Fruit fly (Drosophila melanogaster) whole organism, embryonic: ENCODE results near the gene Lamtor5.

Experiments
- Atf3 ChIP-seq: fragments of 200-800 bp; sonication (Bioruptor generic); optimal IDR thresholded peaks from 3 replicates; lab custom pipeline; 2016; ENCODE audit warnings: missing biosample characterization, missing genetic modification characterization
- B-H1 ChIP-seq: fragments of 200-800 bp; sonication (Bioruptor generic); IDR thresholded peaks from 3 replicates; pipeline ENCODE4 v1.3.6; 2022; ENCODE audit warnings: missing biosample characterization, missing genetic modification characterization
- B-H2 ChIP-seq: fragments of 200-800 bp; sonication (Bioruptor generic); optimal IDR thresholded peaks from 2 replicates; lab custom pipeline; 2018; ENCODE audit warnings: missing biosample characterization, mild to moderate bottlenecking, missing genetic modification characterization
- Bgb ChIP-seq: fragments of 200-800 bp; sonication (Bioruptor generic); IDR thresholded peaks from 2 replicates; pipeline ENCODE4 v1.3.6; 2022; ENCODE audit warnings: missing biosample characterization, missing genetic modification characterization; ENCODE audit not compliant: partially characterized antibody
- Blimp-1 ChIP-seq: fragments of 200-800 bp; sonication (Bioruptor generic); optimal IDR thresholded peaks from 3 replicates; lab custom pipeline; 2018; ENCODE audit warnings: missing biosample characterization, missing genetic modification characterization, mild to moderate bottlenecking, moderate library complexity, missing genetic modification reagents
- CG10147 ChIP-seq: fragments of 200-800 bp; sonication (Bioruptor generic); optimal IDR thresholded peaks from 2 replicates; lab custom pipeline; 2019; ENCODE audit warnings: missing biosample characterization, mild to moderate bottlenecking, missing genetic modification characterization, moderate library complexity
- CG10366 ChIP-seq: fragments of 200-800 bp; sonication (Bioruptor generic); IDR thresholded peaks from 2 replicates; pipeline ENCODE4 v1.3.6; 2022; ENCODE audit warnings: missing biosample characterization, missing genetic modification characterization
- CG10431 ChIP-seq: fragments of 200-800 bp; sonication (Bioruptor generic); optimal IDR thresholded peaks from 3 replicates; lab custom pipeline; 2018; ENCODE audit warnings: missing biosample characterization, mild to moderate bottlenecking, missing genetic modification characterization
- CG10654 ChIP-seq: fragments of 200-800 bp; sonication (Bioruptor generic); optimal IDR thresholded peaks from 2 replicates; lab custom pipeline; 2016; ENCODE audit warnings: missing biosample characterization, missing genetic modification characterization
- CG12299 ChIP-seq: fragments of 200-800 bp; sonication (Bioruptor generic); optimal IDR thresholded peaks from 2 replicates; lab custom pipeline; 2018; ENCODE audit warnings: missing biosample characterization, mild to moderate bottlenecking, missing genetic modification characterization
- CG1647 ChIP-seq: fragments of 200-800 bp; sonication (Bioruptor generic); optimal IDR thresholded peaks from 3 replicates; lab custom pipeline; 2016; ENCODE audit warnings: missing biosample characterization, missing genetic modification characterization
- CG18262 ChIP-seq: fragments of 200-800 bp; optimal IDR thresholded peaks from 3 replicates; lab custom pipeline; 2019; ENCODE audit warnings: missing biosample characterization, mild to moderate bottlenecking, missing genetic modification characterization, moderate library complexity
- CG32772 ChIP-seq: fragments of 200-800 bp; sonication (Bioruptor generic); IDR thresholded peaks from 2 replicates; pipeline ENCODE4 v1.3.6; 2022; ENCODE audit warnings: missing biosample characterization, missing genetic modification characterization
- CG34376 ChIP-seq: fragments of 200-800 bp; sonication (Bioruptor generic); optimal IDR thresholded peaks from 2 replicates; lab custom pipeline; 2018; ENCODE audit warnings: missing biosample characterization, mild to moderate bottlenecking, missing genetic modification characterization
- CG42726 ChIP-seq: fragments of 200-800 bp; sonication (Bioruptor generic); IDR thresholded peaks from 2 replicates; pipeline ENCODE4 v1.3.6; 2022; ENCODE audit warnings: missing biosample characterization, missing genetic modification characterization; ENCODE audit not compliant: partially characterized antibody
- CG7786 ChIP-seq: fragments of 200-800 bp; sonication (Bioruptor generic); optimal IDR thresholded peaks from 2 replicates; lab custom pipeline; 2016; ENCODE audit warnings: missing biosample characterization, missing genetic modification characterization
- CG8281 ChIP-seq: fragments of 200-800 bp; sonication (Bioruptor generic); optimal IDR thresholded peaks from 2 replicates; lab custom pipeline; 2018; ENCODE audit warnings: missing biosample characterization, mild to moderate bottlenecking, missing genetic modification characterization, moderate library complexity
- D19A ChIP-seq: fragments of 200-800 bp; optimal IDR thresholded peaks from 3 replicates; lab custom pipeline; 2019; ENCODE audit warnings: missing biosample characterization, mild to moderate bottlenecking, missing genetic modification characterization, moderate library complexity
- D19B ChIP-seq: fragments of 200-800 bp; sonication (Bioruptor generic); optimal IDR thresholded peaks from 2 replicates; lab custom pipeline; 2017; ENCODE audit warnings: missing biosample characterization, mild to moderate bottlenecking, missing genetic modification characterization
- Deaf1 ChIP-seq: fragments of 200-800 bp; optimal IDR thresholded peaks from 3 replicates; lab custom pipeline; 2019; ENCODE audit warnings: missing biosample characterization, mild to moderate bottlenecking, missing genetic modification characterization, moderate library complexity
- Dll ChIP-seq: fragments of 200-800 bp; sonication (Bioruptor generic); IDR thresholded peaks from 4 replicates; pipeline ENCODE4 v1.3.6; 2022; ENCODE audit warnings: missing biosample characterization, missing genetic modification characterization; ENCODE audit not compliant: partially characterized antibody
- Dp ChIP-seq: fragments of 200-800 bp; sonication (Bioruptor generic); optimal IDR thresholded peaks from 2 replicates; lab custom pipeline; 2018; ENCODE audit warnings: missing biosample characterization, mild to moderate bottlenecking, missing genetic modification characterization, moderate library complexity
- Fer3 ChIP-seq: fragments of 200-800 bp; sonication (Bioruptor generic); optimal IDR thresholded peaks from 2 replicates; lab custom pipeline; 2018; ENCODE audit warnings: missing biosample characterization, mild to moderate bottlenecking, missing genetic modification characterization, moderate library complexity
- HLH4C ChIP-seq: fragments of 200-800 bp; sonication (Bioruptor generic); IDR thresholded peaks from 3 replicates; pipeline ENCODE4 v1.3.6; 2022; ENCODE audit warnings: missing biosample characterization, missing genetic modification characterization; ENCODE audit not compliant: partially characterized antibody
- Hand ChIP-seq: fragments of 200-800 bp; sonication (Bioruptor generic); optimal IDR thresholded peaks from 2 replicates; lab custom pipeline; 2017; ENCODE audit warnings: mild to moderate bottlenecking, missing biosample characterization, missing genetic modification reagents, missing genetic modification characterization
- NC2β ChIP-seq: fragments of 200-800 bp; sonication (Bioruptor generic); optimal IDR thresholded peaks from 2 replicates; lab custom pipeline; 2016; ENCODE audit warnings: missing biosample characterization, missing genetic modification characterization
- Neu2 ChIP-seq: fragments of 200-800 bp; sonication (Bioruptor generic); optimal IDR thresholded peaks from 3 replicates; lab custom pipeline; 2016; ENCODE audit warnings: missing biosample characterization, missing genetic modification characterization, borderline replicate concordance
- Nf-YC ChIP-seq: fragments of 200-800 bp; optimal IDR thresholded peaks from 3 replicates; lab custom pipeline; 2019; ENCODE audit warnings: missing biosample characterization, mild to moderate bottlenecking, missing genetic modification characterization, moderate library complexity
- Opbp ChIP-seq: fragments of 200-800 bp; sonication (Bioruptor generic); IDR thresholded peaks from 3 replicates; pipeline ENCODE4 v1.3.6; 2022; ENCODE audit warnings: missing biosample characterization, missing genetic modification characterization; ENCODE audit not compliant: partially characterized antibody
- Spps ChIP-seq: fragments of 200-800 bp; sonication (Bioruptor generic); optimal IDR thresholded peaks from 2 replicates; lab custom pipeline; 2018; ENCODE audit warnings: missing biosample characterization, mild to moderate bottlenecking, missing genetic modification characterization
- cato ChIP-seq: fragments of 200-800 bp; sonication (Bioruptor generic); optimal IDR thresholded peaks from 2 replicates; lab custom pipeline; 2016; ENCODE audit warnings: missing biosample characterization, missing genetic modification characterization, borderline replicate concordance
- eve ChIP-seq, 2 experiments: fragments of >200 bp; optimal IDR thresholded peaks; 2 replicates each; lab custom pipeline; 2017; ENCODE audit warnings: missing biosample characterization in 2 of 2, missing genetic modification characterization in 2 of 2
- eyg ChIP-seq: fragments of 200-800 bp; sonication (Bioruptor generic); optimal IDR thresholded peaks from 3 replicates; lab custom pipeline; 2016; ENCODE audit warnings: missing biosample characterization, missing genetic modification characterization
- fru ChIP-seq: fragments of >200 bp; optimal IDR thresholded peaks from 2 replicates; lab custom pipeline; 2017
- gcm2 ChIP-seq: fragments of 200-800 bp; sonication (Bioruptor generic); optimal IDR thresholded peaks from 2 replicates; lab custom pipeline; 2016; ENCODE audit warnings: missing biosample characterization, missing genetic modification characterization
- grau ChIP-seq: fragments of 200-800 bp; optimal IDR thresholded peaks from 3 replicates; lab custom pipeline; 2019; ENCODE audit warnings: missing biosample characterization, mild to moderate bottlenecking, missing genetic modification characterization, moderate library complexity
- hb ChIP-seq: fragments of 200-800 bp; sonication (Bioruptor generic); IDR thresholded peaks from 3 replicates; pipeline ENCODE4 v1.3.6; 2022; ENCODE audit warnings: missing biosample characterization, missing genetic modification characterization; ENCODE audit not compliant: partially characterized antibody
- her ChIP-seq: fragments of 200-800 bp; sonication (Bioruptor generic); optimal IDR thresholded peaks from 2 replicates; lab custom pipeline; 2016; ENCODE audit warnings: missing biosample characterization, missing genetic modification characterization
- luna ChIP-seq: fragments of 200-800 bp; sonication (Bioruptor generic); optimal IDR thresholded peaks from 2 replicates; lab custom pipeline; 2016; ENCODE audit warnings: missing biosample characterization, missing genetic modification characterization
- maf-S ChIP-seq: fragments of 200-800 bp; sonication (Bioruptor generic); optimal IDR thresholded peaks from 2 replicates; lab custom pipeline; 2016; ENCODE audit warnings: missing biosample characterization, missing genetic modification characterization
- mirr ChIP-seq: fragments of 200-800 bp; sonication (Bioruptor generic); optimal IDR thresholded peaks from 3 replicates; lab custom pipeline; 2018; ENCODE audit warnings: missing biosample characterization, mild to moderate bottlenecking, missing genetic modification characterization
- rib ChIP-seq: fragments of 200-800 bp; sonication (Bioruptor generic); IDR thresholded peaks from 2 replicates; pipeline ENCODE4 v1.3.6; 2022; ENCODE audit warnings: missing biosample characterization, missing genetic modification characterization
- so ChIP-seq: fragments of 200-800 bp; sonication (Bioruptor generic); IDR thresholded peaks from 3 replicates; pipeline ENCODE4 v1.3.6; 2022; ENCODE audit warnings: missing biosample characterization, missing genetic modification characterization
- sob ChIP-seq: fragments of 200-800 bp; sonication (Bioruptor generic); IDR thresholded peaks from 2 replicates; pipeline ENCODE4 v1.3.6; 2022; ENCODE audit warnings: missing biosample characterization, missing genetic modification characterization
- tup ChIP-seq: fragments of 200-800 bp; sonication (Bioruptor generic); optimal IDR thresholded peaks from 2 replicates; lab custom pipeline; 2016; ENCODE audit warnings: missing biosample characterization, mild to moderate bottlenecking, missing genetic modification characterization, moderate library complexity
- tx ChIP-seq: fragments of 200-800 bp; sonication (Bioruptor generic); optimal IDR thresholded peaks from 2 replicates; lab custom pipeline; 2016; ENCODE audit warnings: missing biosample characterization, missing genetic modification characterization
- z ChIP-seq: fragments of 200-800 bp; sonication (Bioruptor generic); IDR thresholded peaks from 3 replicates; pipeline ENCODE4 v1.3.6; 2022; ENCODE audit warnings: missing biosample characterization, missing genetic modification characterization
- zfh1 ChIP-seq: fragments of 200-800 bp; sonication (Bioruptor generic); IDR thresholded peaks from 3 replicates; pipeline ENCODE4 v1.3.6; 2022; ENCODE audit warnings: missing biosample characterization, missing genetic modification characterization

Gene Lamtor5

dm6 chrX:1830396-1831218 lies 28.2 kb downstream of the Lamtor5 start:
- TF ChIP-seq z (GFP tag; lab: Robert Waterston, UW) (peak; percentile 72), D19B (peak; percentile 88), CG18262 (tag; lab: Kevin White, UChicago) (peak; percentile 94), her (GFP tag; lab: Kevin White, UChicago) (peak; percentile 89), luna (peak; percentile 61), Deaf1 (peak; percentile 78), B-H1 (peak; percentile 96), grau (tag; lab: Kevin White, UChicago) (peak; percentile 95), rib (GFP tag; lab: Robert Waterston, UW) (peak; percentile 96), CG34376 (peak; percentile 95), Dp (peak; percentile 16), so (GFP tag; lab: Robert Waterston, UW) (peak; percentile 95), maf-S (GFP tag; lab: Kevin White, UChicago) (peak; percentile 91), CG12299 (tag; lab: Kevin White, UChicago) (peak; percentile 90), CG32772 (GFP tag; lab: Robert Waterston, UW) (peak; percentile 96), sob (GFP tag; lab: Robert Waterston, UW) (peak; percentile 97), tx (GFP tag; lab: Kevin White, UChicago) (peak; percentile 92), Fer3 (tag; lab: Kevin White, UChicago) (peak; percentile 98), hb (GFP tag; lab: Robert Waterston, UW) (0 out of 3 replicates have a peak, but pooled peaks have one; percentile 30), Atf3 (GFP tag; lab: Kevin White, UChicago) (peak; percentile 94), Nf-YC (tag; lab: Kevin White, UChicago) (peak; percentile 88), eve (GFP tag; optimal IDR thresholded peaks at IDR 0.05; lab: Kevin White, UChicago) (peak in 1 of 2 experiments; percentile 98), Opbp (GFP tag; lab: Robert Waterston, UW) (0 out of 3 replicates have a peak, but pooled peaks have one; percentile 25), HLH4C (GFP tag; lab: Robert Waterston, UW) (peak; percentile 21; the same call in 1 of the 3 replicates), CG7786 (GFP tag; lab: Kevin White, UChicago) (peak; percentile 94), D19A (tag; lab: Kevin White, UChicago) (peak; percentile 92), Spps (peak; percentile 68), CG1647 (GFP tag; lab: Kevin White, UChicago) (peak; percentile 88), Dll (0 out of 4 replicates have a peak, but pooled peaks have one; percentile 18), CG10366 (GFP tag; lab: Robert Waterston, UW) (peak; percentile 97), Bgb (peak; percentile 54), Hand (GFP tag; lab: Kevin White, UChicago) (peak; percentile 94), zfh1 (GFP tag; lab: Robert Waterston, UW) (peak; percentile 98), CG10431 (GFP tag; lab: Kevin White, UChicago) (peak; percentile 67), tup (GFP tag; lab: Kevin White, UChicago) (peak; percentile 90), fru (no peak), CG10147 (GFP tag; lab: Kevin White, UChicago) (peak; percentile 94), gcm2 (GFP tag; lab: Kevin White, UChicago) (peak; percentile 95), CG42726 (GFP tag; lab: Robert Waterston, UW) (no peak), Blimp-1 (GFP tag; lab: Kevin White, UChicago) (peak; percentile 95), B-H2 (GFP tag; lab: Kevin White, UChicago) (peak; percentile 83), NC2β (GFP tag; lab: Kevin White, UChicago) (peak; percentile 90), CG10654 (GFP tag; lab: Kevin White, UChicago) (peak; percentile 91), CG8281 (tag; lab: Kevin White, UChicago) (peak; percentile 81), mirr (GFP tag; lab: Kevin White, UChicago) (peak; percentile 84), cato (GFP tag; lab: Kevin White, UChicago) (peak; percentile 88), Neu2 (GFP tag; lab: Kevin White, UChicago) (peak; percentile 57), eyg (peak; percentile 93)
